Fruit fly (Drosophila melanogaster): Measurements from ENCODE around the gene CG4949.

dm6 chrX:17091062-17091904, 12.6 kb downstream of the CG4949 start, which contains the start of the genes CG16700 and CG4991:
- TF ChIP-seq CG32006 (GFP tag; optimal IDR thresholded peaks at IDR 0.05) (peak; percentile 87), Blimp-1 (GFP tag; optimal IDR thresholded peaks at IDR 0.05) (peak; percentile 60), lz (GFP tag; optimal IDR thresholded peaks at IDR 0.05) (peak; percentile 69), CG11762 (GFP tag; optimal IDR thresholded peaks at IDR 0.05; ENCODE audit: insufficient read depth) (peak; percentile 31), CG6276 (GFP tag; optimal IDR thresholded peaks at IDR 0.05) (peak; percentile 76), Lpt (GFP tag; optimal IDR thresholded peaks at IDR 0.05) (peak; percentile 55), Eip93F (GFP tag; optimal IDR thresholded peaks at IDR 0.05) (no peak), Gug (GFP tag; IDR thresholded peaks at IDR 0.05) (peak; percentile 45; the same call in 1 of the 2 replicates), CG3032 (tag; optimal IDR thresholded peaks at IDR 0.05) (peak; percentile 71), CG31627 (GFP tag; optimal IDR thresholded peaks at IDR 0.05) (peak; percentile 52), Smox (GFP tag; optimal IDR thresholded peaks at IDR 0.05) (peak; percentile 74), CG16779 (tag; optimal IDR thresholded peaks at IDR 0.05) (peak; percentile 22)
